Fruit fly (Drosophila melanogaster) whole organism, embryonic: Measurements from ENCODE around the gene CG6660.

Experiments
- CG10366 ChIP-seq: fragments of 200-800 bp; sonication (Bioruptor generic); IDR thresholded peaks from 2 replicates; pipeline ENCODE4 v1.3.6; 2022; ENCODE audit warnings: missing biosample characterization, missing genetic modification characterization
- CG13296 ChIP-seq: fragments of 200-800 bp; sonication (Bioruptor generic); optimal IDR thresholded peaks from 3 replicates; lab custom pipeline; 2018; ENCODE audit warnings: missing biosample characterization, mild to moderate bottlenecking, missing genetic modification characterization
- CG15696 ChIP-seq: fragments of 200-800 bp; sonication (Bioruptor generic); optimal IDR thresholded peaks from 2 replicates; lab custom pipeline; 2019; ENCODE audit warnings: missing biosample characterization, mild to moderate bottlenecking, missing genetic modification characterization, moderate library complexity
- CG1792 ChIP-seq: fragments of 200-800 bp; sonication (Bioruptor generic); optimal IDR thresholded peaks from 2 replicates; lab custom pipeline; 2016; ENCODE audit warnings: missing biosample characterization, missing genetic modification characterization
- CG18011 ChIP-seq: fragments of 200-800 bp; sonication (Bioruptor generic); optimal IDR thresholded peaks from 2 replicates; lab custom pipeline; 2017; ENCODE audit warnings: missing biosample characterization, missing genetic modification characterization, mild to moderate bottlenecking, moderate library complexity, missing genotype
- CG30020 ChIP-seq: fragments of 200-800 bp; optimal IDR thresholded peaks from 2 replicates; lab custom pipeline; 2019; ENCODE audit warnings: missing biosample characterization, mild to moderate bottlenecking, missing genetic modification characterization, moderate library complexity
- CG31224 ChIP-seq: fragments of 200-800 bp; sonication (Bioruptor generic); IDR thresholded peaks from 2 replicates; pipeline ENCODE4 v1.3.6; 2022; ENCODE audit warnings: missing biosample characterization, missing genetic modification characterization
- CG32767 ChIP-seq: fragments of 200-800 bp; sonication (Bioruptor generic); IDR thresholded peaks from 2 replicates; pipeline ENCODE4 v1.3.6; 2022; ENCODE audit warnings: missing biosample characterization, missing genetic modification characterization
- CG4617 ChIP-seq: fragments of 200-800 bp; sonication (Bioruptor generic); optimal IDR thresholded peaks from 3 replicates; lab custom pipeline; 2016; ENCODE audit warnings: missing biosample characterization, missing genetic modification characterization, borderline replicate concordance
- CG7271 ChIP-seq: fragments of 200-800 bp; sonication (Bioruptor generic); optimal IDR thresholded peaks from 2 replicates; lab custom pipeline; 2018; ENCODE audit warnings: missing biosample characterization, mild to moderate bottlenecking, missing genetic modification characterization, moderate library complexity
- CG9437 ChIP-seq: fragments of 200-800 bp; sonication (Bioruptor generic); optimal IDR thresholded peaks from 2 replicates; lab custom pipeline; 2018; ENCODE audit warnings: missing biosample characterization, mild to moderate bottlenecking, missing genetic modification characterization
- CG9609 ChIP-seq: fragments of 200-800 bp; sonication (Bioruptor generic); optimal IDR thresholded peaks from 3 replicates; lab custom pipeline; 2016; ENCODE audit warnings: missing biosample characterization, missing genetic modification characterization
- CHES-1-like ChIP-seq: fragments of 200-800 bp; sonication (Bioruptor generic); optimal IDR thresholded peaks from 2 replicates; lab custom pipeline; 2016; ENCODE audit warnings: missing biosample characterization, missing genetic modification characterization
- CTCF ChIP-seq: fragments of 200-800 bp; sonication (Bioruptor generic); optimal IDR thresholded peaks from 2 replicates; lab custom pipeline; 2017; ENCODE audit warnings: missing biosample characterization, mild to moderate bottlenecking, missing genetic modification characterization, moderate library complexity
- CrebB ChIP-seq: fragments of 200-800 bp; sonication (Bioruptor generic); optimal IDR thresholded peaks from 3 replicates; lab custom pipeline; 2018; ENCODE audit warnings: missing biosample characterization, mild to moderate bottlenecking, missing genetic modification characterization
- Drgx ChIP-seq: fragments of 200-800 bp; sonication (Bioruptor generic); IDR thresholded peaks from 2 replicates; pipeline ENCODE4 v1.3.6; 2022; ENCODE audit warnings: missing biosample characterization, missing genetic modification characterization
- Ets65A ChIP-seq: fragments of 200-800 bp; sonication (Bioruptor generic); peaks from one replicate; lab custom pipeline; 2016; ENCODE audit warnings: missing biosample characterization, missing genetic modification characterization
- Gug ChIP-seq: fragments of 200-800 bp; sonication (Bioruptor generic); IDR thresholded peaks from 4 replicates; pipeline ENCODE4 v1.3.6; 2022; ENCODE audit warnings: missing biosample characterization, missing genetic modification characterization
- Hmx ChIP-seq: fragments of 200-800 bp; sonication (Bioruptor generic); optimal IDR thresholded peaks from 2 replicates; lab custom pipeline; 2016; ENCODE audit warnings: missing biosample characterization, missing genetic modification characterization
- Jarid2 ChIP-seq: fragments of 200-800 bp; sonication (Bioruptor generic); optimal IDR thresholded peaks from 3 replicates; lab custom pipeline; 2017; ENCODE audit warnings: mild to moderate bottlenecking, missing biosample characterization, missing genetic modification reagents, missing genetic modification characterization
- Trl ChIP-seq, 3 experiments: fragments of >200 bp in 2 of 3; fragments of 200-800 bp in 1 of 3; sonication (Bioruptor generic) in 1 of 3; optimal IDR thresholded peaks; 2 replicates in 1 of 3; 3 replicates in 2 of 3; lab custom pipeline; 2016 to 2017; ENCODE audit warnings: missing biosample characterization in 1 of 3, missing genetic modification characterization in 1 of 3
- amos ChIP-seq: fragments of 200-800 bp; sonication (Bioruptor generic); IDR thresholded peaks from 2 replicates; pipeline ENCODE4 v1.3.6; 2022; ENCODE audit warnings: missing biosample characterization, missing genetic modification characterization; ENCODE audit not compliant: partially characterized antibody
- bab2 ChIP-seq: fragments of 200-800 bp; sonication (Bioruptor generic); optimal IDR thresholded peaks from 2 replicates; lab custom pipeline; 2016; ENCODE audit warnings: missing biosample characterization, missing genetic modification characterization
- cato ChIP-seq: fragments of 200-800 bp; sonication (Bioruptor generic); optimal IDR thresholded peaks from 2 replicates; lab custom pipeline; 2016; ENCODE audit warnings: missing biosample characterization, missing genetic modification characterization, borderline replicate concordance
- chinmo ChIP-seq: fragments of 200-800 bp; sonication (Bioruptor generic); IDR thresholded peaks from 4 replicates; pipeline ENCODE4 v1.3.6; 2022; ENCODE audit warnings: missing biosample characterization, missing genetic modification characterization; ENCODE audit not compliant: partially characterized antibody
- chm ChIP-seq: fragments of 200-800 bp; sonication (Bioruptor generic); IDR thresholded peaks from 2 replicates; pipeline ENCODE4 v1.3.6; 2022; ENCODE audit warnings: missing biosample characterization, missing genetic modification characterization
- chn ChIP-seq: fragments of 200-800 bp; sonication (Bioruptor generic); optimal IDR thresholded peaks from 2 replicates; lab custom pipeline; 2016; ENCODE audit warnings: missing biosample characterization, missing genetic modification characterization
- gce ChIP-seq: fragments of 200-800 bp; sonication (Bioruptor generic); IDR thresholded peaks from 3 replicates; pipeline ENCODE4 v1.3.6; 2022; ENCODE audit warnings: missing biosample characterization, missing genetic modification characterization
- gfzf ChIP-seq: fragments of 200-800 bp; sonication (Bioruptor generic); optimal IDR thresholded peaks from 2 replicates; lab custom pipeline; 2016; ENCODE audit warnings: missing biosample characterization, mild to moderate bottlenecking, missing genetic modification characterization, moderate library complexity
- maf-S ChIP-seq: fragments of 200-800 bp; sonication (Bioruptor generic); optimal IDR thresholded peaks from 2 replicates; lab custom pipeline; 2016; ENCODE audit warnings: missing biosample characterization, missing genetic modification characterization
- pum ChIP-seq: fragments of 200-800 bp; sonication (Bioruptor generic); optimal IDR thresholded peaks from 2 replicates; lab custom pipeline; 2016; ENCODE audit warnings: missing biosample characterization, missing genetic modification characterization
- slbo ChIP-seq: fragments of 200-800 bp; sonication (Bioruptor generic); IDR thresholded peaks from 2 replicates; pipeline ENCODE4 v1.3.6; 2022; ENCODE audit warnings: missing biosample characterization, missing genetic modification characterization
- sr ChIP-seq: fragments of 200-800 bp; sonication (Bioruptor generic); IDR thresholded peaks from 3 replicates; pipeline ENCODE4 v1.3.6; 2022; ENCODE audit warnings: missing biosample characterization, missing genetic modification characterization
- tll ChIP-seq, 2 experiments: fragments of 200-800 bp in 1 of 2; fragments of >200 bp in 1 of 2; sonication (Bioruptor generic) in 1 of 2; optimal IDR thresholded peaks; 2 replicates each; lab custom pipeline; 2017 to 2019; ENCODE audit warnings: missing biosample characterization in 2 of 2, missing genetic modification characterization in 2 of 2, mild to moderate bottlenecking in 1 of 2, moderate library complexity in 1 of 2
- wor ChIP-seq: fragments of 200-800 bp; sonication (Bioruptor generic); IDR thresholded peaks from 2 replicates; pipeline ENCODE4 v1.3.6; 2022; ENCODE audit warnings: missing biosample characterization, missing genetic modification characterization

Gene CG6660

DNA sequence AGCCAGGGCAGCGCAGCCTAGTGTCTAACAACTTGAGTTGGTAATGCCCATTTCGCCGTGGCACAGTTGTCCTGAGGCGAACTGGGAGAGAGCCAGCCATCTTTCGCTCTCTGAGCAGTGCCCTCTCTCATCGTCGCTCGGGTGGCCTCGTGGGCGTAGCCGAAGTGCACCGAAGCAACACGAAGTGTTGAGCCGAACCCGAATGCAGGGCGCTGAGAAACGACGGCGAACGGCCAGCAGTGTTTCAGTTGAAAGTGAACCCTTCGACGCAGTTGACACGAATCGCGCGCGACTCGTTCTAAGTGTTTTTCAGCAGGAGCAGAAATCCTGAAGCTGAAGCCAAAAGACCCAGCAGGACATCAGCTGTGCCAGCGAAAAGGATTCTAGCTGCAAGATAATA is 24.1 kb upstream of the CG6660 start, which contains the start of gene klg (continued):
- TF ChIP-seq chinmo (GFP tag; lab: Robert Waterston, UW) = 0 out of 4 replicates have a peak, but pooled peaks have one; percentile 55
- peak; percentile 85 for TF ChIP-seq Jarid2 (GFP tag; lab: Kevin White, UChicago)
- TF ChIP-seq Ets65A (GFP tag; lab: Kevin White, UChicago) = peak; percentile 21
- peak; percentile 31; the same call in 1 of the 2 replicates for TF ChIP-seq chm
- no peak for TF ChIP-seq Hmx (GFP tag; lab: Kevin White, UChicago)
- no peak for TF ChIP-seq CrebB (tag; lab: Kevin White, UChicago)
- no peak for TF ChIP-seq Gug (GFP tag; lab: Robert Waterston, UW)
- TF ChIP-seq sr (GFP tag; lab: Robert Waterston, UW) = 0 out of 3 replicates have a peak, but pooled peaks have one; percentile 39
- no peak for TF ChIP-seq CG30020 (tag; lab: Kevin White, UChicago)
- TF ChIP-seq CG10366 (GFP tag; lab: Robert Waterston, UW) = no peak
- peak; percentile 23; the same call in 1 of the 2 replicates for TF ChIP-seq amos (GFP tag; lab: Robert Waterston, UW)
- TF ChIP-seq CG13296 (GFP tag; lab: Kevin White, UChicago) = no peak

- peak; percentile 35; the same call in 1 of the 2 replicates for TF ChIP-seq Drgx (GFP tag; lab: Robert Waterston, UW)
- TF ChIP-seq slbo (GFP tag; lab: Robert Waterston, UW) = 0 out of 2 replicates have a peak, but pooled peaks have one; percentile 5
- no peak for TF ChIP-seq CG18011 (GFP tag; lab: Kevin White, UChicago)
Observed at dm6 chr3R:22911049-22911448, 12.1 kb upstream of the CG6660 start.

dm6 chr3R:22965220-22965619 is 42.1 kb downstream of the CG6660 start:
- peak; percentile 31 for TF ChIP-seq CTCF
- no peak for TF ChIP-seq CG32767 (GFP tag; lab: Robert Waterston, UW)
- no peak for TF ChIP-seq cato (GFP tag; lab: Kevin White, UChicago)

- TF ChIP-seq CG4617 (GFP tag; lab: Kevin White, UChicago) = no peak
- TF ChIP-seq CG9437 (GFP tag; lab: Kevin White, UChicago) = no peak
- no peak for TF ChIP-seq CG31224 (GFP tag; lab: Robert Waterston, UW)
- TF ChIP-seq Trl (optimal IDR thresholded peaks at IDR 0.05; lab: Kevin White, UChicago) = no peak
- TF ChIP-seq Trl (GFP tag; optimal IDR thresholded peaks at IDR 0.05; lab: Kevin White, UChicago) = no peak
- TF ChIP-seq CHES-1-like (GFP tag; lab: Kevin White, UChicago) = no peak
- no peak for TF ChIP-seq CG1792 (GFP tag; lab: Kevin White, UChicago)
- no peak for TF ChIP-seq CG9609 (GFP tag; lab: Kevin White, UChicago)
- no peak for TF ChIP-seq wor (GFP tag; lab: Robert Waterston, UW)
- no peak for TF ChIP-seq gce (GFP tag; lab: Robert Waterston, UW)
- TF ChIP-seq maf-S (GFP tag; lab: Kevin White, UChicago) = no peak
- no peak for TF ChIP-seq gfzf
- no peak for TF ChIP-seq pum (GFP tag; lab: Kevin White, UChicago)
- no peak for TF ChIP-seq chn
- TF ChIP-seq bab2 (GFP tag; lab: Kevin White, UChicago) = no peak
- TF ChIP-seq tll (GFP tag; optimal IDR thresholded peaks at IDR 0.05; lab: Kevin White, UChicago) = no peak
- no peak for TF ChIP-seq CG15696 (tag; lab: Kevin White, UChicago)
- TF ChIP-seq CG7271 (tag; lab: Kevin White, UChicago) = no peak
Observed at dm6 chr3R:22965984-22966383, 42.8 kb downstream of the CG6660 start, which contains the start of gene Tpl94D. Tpl94D (plus strand) TSS chr3R:22966284.
